Fruit fly (Drosophila melanogaster): ENCODE results near the gene CG10616.

CG10616 gene

DNA sequence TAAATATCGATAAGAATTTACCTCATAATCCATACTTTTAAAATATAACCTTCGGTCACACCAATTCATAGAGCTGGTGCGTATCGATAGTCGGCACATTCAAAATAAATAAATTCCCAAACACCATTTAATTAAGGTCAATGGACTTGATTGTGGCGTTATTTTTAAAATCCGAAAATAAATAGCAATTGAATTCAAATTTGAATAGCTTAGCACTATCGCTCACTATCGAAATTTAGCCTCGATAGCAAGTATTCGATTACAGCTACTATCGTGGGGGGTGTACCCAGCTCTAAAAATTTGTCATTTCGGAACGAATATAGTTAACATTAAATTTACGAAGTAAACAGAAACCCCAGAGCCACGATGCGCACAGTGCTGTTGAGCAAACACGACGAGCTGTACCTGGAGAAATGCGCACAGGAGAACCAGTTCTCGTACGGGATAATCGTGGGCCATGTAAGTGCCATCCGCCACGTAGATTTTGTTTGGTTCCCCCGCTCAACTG, at the start of gene CG10616 (continued):
- TF ChIP-seq CG11456 (GFP tag; IDR thresholded peaks at IDR 0.05) (no peak), Gug (GFP tag; IDR thresholded peaks at IDR 0.05) (no peak), Tbp (GFP tag; optimal IDR thresholded peaks at IDR 0.05) (no peak), CG13775 (GFP tag; optimal IDR thresholded peaks at IDR 0.05) (no peak), Bdp1 (GFP tag; optimal IDR thresholded peaks at IDR 0.05) (no peak), CG11398 (GFP tag; optimal IDR thresholded peaks at IDR 0.05) (no peak), CG12104 (GFP tag; optimal IDR thresholded peaks at IDR 0.05) (no peak), D19A (tag; optimal IDR thresholded peaks at IDR 0.05) (no peak), Nf-YB (GFP tag; optimal IDR thresholded peaks at IDR 0.05) (no peak), CG30403 (GFP tag; optimal IDR thresholded peaks at IDR 0.05) (no peak), Atf-2 (GFP tag; optimal IDR thresholded peaks at IDR 0.05) (no peak), ttk (GFP tag; IDR thresholded peaks at IDR 0.05) (no peak), CTCF (GFP tag; optimal IDR thresholded peaks at IDR 0.05) (no peak), gcm2 (GFP tag; optimal IDR thresholded peaks at IDR 0.05) (no peak), CG10543 (GFP tag; optimal IDR thresholded peaks at IDR 0.05) (no peak), Opbp (GFP tag; IDR thresholded peaks at IDR 0.05; ENCODE audit: partially characterized antibody) (peak; percentile 83), CG1024 (GFP tag; IDR thresholded peaks at IDR 0.05) (no peak), CG14014 (GFP tag; IDR thresholded peaks at IDR 0.05) (no peak), cas (GFP tag; IDR thresholded peaks at IDR 0.05) (no peak), CG34422 (GFP tag; IDR thresholded peaks at IDR 0.05) (no peak), CG2202 (tag; optimal IDR thresholded peaks at IDR 0.05) (no peak), Ssrp (tag; optimal IDR thresholded peaks at IDR 0.05) (no peak), CG8290 (GFP tag; optimal IDR thresholded peaks at IDR 0.05) (no peak), CG8290 (tag; optimal IDR thresholded peaks at IDR 0.05) (no peak), CG10654 (GFP tag; optimal IDR thresholded peaks at IDR 0.05) (no peak), sc (optimal IDR thresholded peaks at IDR 0.05) (no peak), sc (GFP tag; optimal IDR thresholded peaks at IDR 0.05) (no peak), H2.0 (GFP tag; IDR thresholded peaks at IDR 0.05) (no peak), dati (GFP tag; IDR thresholded peaks at IDR 0.05) (no peak), CG10462 (GFP tag; optimal IDR thresholded peaks at IDR 0.05) (no peak), Sin3A (optimal IDR thresholded peaks at IDR 0.05) (peak; percentile 30), run (tag; optimal IDR thresholded peaks at IDR 0.05) (no peak), sens (GFP tag) (peak; percentile 65), CG13296 (GFP tag; optimal IDR thresholded peaks at IDR 0.05) (no peak), CG18262 (tag; optimal IDR thresholded peaks at IDR 0.05) (peak; percentile 16), gcm (GFP tag; optimal IDR thresholded peaks at IDR 0.05) (no peak), CG10209 (GFP tag; optimal IDR thresholded peaks at IDR 0.05) (no peak), p53 (GFP tag; optimal IDR thresholded peaks at IDR 0.05) (no peak), CG15073 (GFP tag; optimal IDR thresholded peaks at IDR 0.05) (no peak), CG6689 (GFP tag; IDR thresholded peaks at IDR 0.05) (no peak), Sry-β (GFP tag; optimal IDR thresholded peaks at IDR 0.05) (no peak), sug (tag; optimal IDR thresholded peaks at IDR 0.05) (peak; percentile 69), CG16813 (GFP tag; IDR thresholded peaks at IDR 0.05; ENCODE audit: partially characterized antibody) (peak; percentile 95), chinmo (GFP tag; IDR thresholded peaks at IDR 0.05; ENCODE audit: partially characterized antibody) (peak; percentile 81; the same call in 3 of the 4 replicates), CG11504 (tag; optimal IDR thresholded peaks at IDR 0.05) (no peak), Blimp-1 (GFP tag; optimal IDR thresholded peaks at IDR 0.05) (no peak), Dp (GFP tag; optimal IDR thresholded peaks at IDR 0.05) (peak; percentile 68), CG12299 (tag; optimal IDR thresholded peaks at IDR 0.05) (no peak), CG9876 (GFP tag; optimal IDR thresholded peaks at IDR 0.05) (no peak), Sry-δ (GFP tag; optimal IDR thresholded peaks at IDR 0.05) (peak; percentile 97), Mes4 (GFP tag; optimal IDR thresholded peaks at IDR 0.05) (no peak), CG31224 (GFP tag; IDR thresholded peaks at IDR 0.05) (no peak), Awh (GFP tag; IDR thresholded peaks at IDR 0.05) (no peak), ro (GFP tag; IDR thresholded peaks at IDR 0.05) (no peak)
